Fruit fly (Drosophila melanogaster) whole organism, prepupa: ENCODE results near the gene Trx2.
A peak's percentile ranks its signal among the peaks of the same experiment; 100 is the strongest.

ENCODE experiments used
- CG10631 ChIP-seq: fragments of 200-800 bp; sonication (Bioruptor generic); optimal IDR thresholded peaks from 2 replicates; lab custom pipeline; 2016; ENCODE audit warnings: missing biosample characterization, missing genetic modification characterization
- CG10669 ChIP-seq: fragments of 200-800 bp; sonication (Bioruptor generic); optimal IDR thresholded peaks from 3 replicates; lab custom pipeline; 2018; ENCODE audit warnings: missing biosample characterization, mild to moderate bottlenecking, missing genetic modification characterization, moderate library complexity
- CG11294 ChIP-seq: fragments of 200-800 bp; sonication (Bioruptor generic); IDR thresholded peaks from 2 replicates; pipeline ENCODE4 v1.3.6; 2022; ENCODE audit warnings: missing biosample characterization, missing genetic modification characterization
- CG1621 ChIP-seq: fragments of 200-800 bp; sonication (Bioruptor generic); optimal IDR thresholded peaks from 3 replicates; lab custom pipeline; 2018; ENCODE audit warnings: missing biosample characterization, mild to moderate bottlenecking, missing genetic modification characterization
- CG16779 ChIP-seq: fragments of 200-800 bp; sonication (Bioruptor generic); optimal IDR thresholded peaks from 3 replicates; lab custom pipeline; 2017; ENCODE audit warnings: missing biosample characterization, mild to moderate bottlenecking, missing genetic modification characterization
- CG3032 ChIP-seq: fragments of 200-800 bp; optimal IDR thresholded peaks from 2 replicates; lab custom pipeline; 2019; ENCODE audit warnings: missing biosample characterization, mild to moderate bottlenecking, missing genetic modification characterization, moderate library complexity
- CG32006 ChIP-seq: fragments of 200-800 bp; sonication (Bioruptor generic); optimal IDR thresholded peaks from 3 replicates; lab custom pipeline; 2017; ENCODE audit warnings: missing biosample characterization, mild to moderate bottlenecking, missing genetic modification characterization
- CG34406 ChIP-seq: fragments of 200-800 bp; sonication (Bioruptor generic); optimal IDR thresholded peaks from 3 replicates; lab custom pipeline; 2016; ENCODE audit warnings: missing biosample characterization, missing genetic modification characterization
- CG4318 ChIP-seq: fragments of 200-800 bp; sonication (Bioruptor generic); optimal IDR thresholded peaks from 3 replicates; lab custom pipeline; 2017; ENCODE audit warnings: missing biosample characterization, mild to moderate bottlenecking, missing genetic modification characterization
- CG6163 ChIP-seq: fragments of 200-800 bp; sonication (Bioruptor generic); IDR thresholded peaks from 3 replicates; pipeline ENCODE4 v1.3.6; 2022; ENCODE audit warnings: missing biosample characterization, missing genetic modification characterization
- CG6792 ChIP-seq: fragments of 200-800 bp; sonication (Bioruptor generic); optimal IDR thresholded peaks from 3 replicates; lab custom pipeline; 2016; ENCODE audit warnings: missing biosample characterization, missing genetic modification characterization
- CG6854 ChIP-seq: fragments of 200-800 bp; sonication (Bioruptor generic); optimal IDR thresholded peaks from 2 replicates; lab custom pipeline; 2017; ENCODE audit warnings: missing biosample characterization, mild to moderate bottlenecking, missing genetic modification characterization
- CG7368 ChIP-seq: fragments of 200-800 bp; sonication (Bioruptor generic); optimal IDR thresholded peaks from 3 replicates; lab custom pipeline; 2016; ENCODE audit warnings: missing biosample characterization, missing genetic modification characterization
- CG8319 ChIP-seq: fragments of 200-800 bp; sonication (Bioruptor generic); optimal IDR thresholded peaks from 3 replicates; lab custom pipeline; 2016; ENCODE audit warnings: missing biosample characterization, missing genetic modification characterization
- CG8632 ChIP-seq: fragments of 200-800 bp; sonication (Bioruptor generic); optimal IDR thresholded peaks from 3 replicates; lab custom pipeline; 2016; ENCODE audit warnings: missing biosample characterization, missing genetic modification characterization
- CG9139 ChIP-seq: fragments of 200-800 bp; sonication (Bioruptor generic); optimal IDR thresholded peaks from 3 replicates; lab custom pipeline; 2017; ENCODE audit warnings: missing biosample characterization, mild to moderate bottlenecking, missing genetic modification characterization
- Eip75B ChIP-seq: fragments of 200-800 bp; sonication (Bioruptor generic); optimal IDR thresholded peaks from 3 replicates; lab custom pipeline; 2016; ENCODE audit warnings: missing biosample characterization, missing genetic modification characterization
- Eip78C ChIP-seq: fragments of 200-800 bp; sonication (Bioruptor generic); peaks from one replicate; lab custom pipeline; 2016; ENCODE audit warnings: missing biosample characterization, missing genetic modification characterization
- Gug ChIP-seq: fragments of 200-800 bp; sonication (Bioruptor generic); IDR thresholded peaks from 2 replicates; pipeline ENCODE4 v1.3.6; 2022; ENCODE audit warnings: missing biosample characterization, missing genetic modification characterization
- Hr38 ChIP-seq: sonication (Bioruptor generic); optimal IDR thresholded peaks from 2 replicates; lab custom pipeline; 2016; ENCODE audit warnings: missing biosample characterization, missing genetic modification characterization
- Hr4 ChIP-seq: fragments of 200-800 bp; sonication (Bioruptor generic); optimal IDR thresholded peaks from 3 replicates; lab custom pipeline; 2016; ENCODE audit warnings: missing biosample characterization, missing genetic modification characterization
- Lpt ChIP-seq: fragments of 200-800 bp; sonication (Bioruptor generic); optimal IDR thresholded peaks from 3 replicates; lab custom pipeline; 2016; ENCODE audit warnings: missing biosample characterization, missing genetic modification characterization
- Met ChIP-seq: fragments of 200-800 bp; sonication (Bioruptor generic); optimal IDR thresholded peaks from 3 replicates; lab custom pipeline; 2016; ENCODE audit warnings: missing biosample characterization, missing genetic modification characterization
- OdsH ChIP-seq: fragments of 200-800 bp; sonication (Bioruptor generic); optimal IDR thresholded peaks from 3 replicates; lab custom pipeline; 2016; ENCODE audit warnings: missing biosample characterization, missing genetic modification characterization
- Smox ChIP-seq: fragments of 200-800 bp; sonication (Bioruptor generic); optimal IDR thresholded peaks from 3 replicates; lab custom pipeline; 2016; ENCODE audit warnings: missing biosample characterization, missing genetic modification characterization
- Sox102F ChIP-seq: fragments of 200-800 bp; sonication (Bioruptor generic); optimal IDR thresholded peaks from 2 replicates; lab custom pipeline; 2016; ENCODE audit warnings: missing biosample characterization, mild to moderate bottlenecking, missing genetic modification characterization
- Sox14 ChIP-seq: fragments of 200-800 bp; sonication (Bioruptor generic); optimal IDR thresholded peaks from 3 replicates; lab custom pipeline; 2016; ENCODE audit warnings: missing biosample characterization, missing genetic modification characterization
- Sox15 ChIP-seq: fragments of 200-800 bp; sonication (Bioruptor generic); optimal IDR thresholded peaks from 3 replicates; lab custom pipeline; 2016; ENCODE audit warnings: missing biosample characterization, missing genetic modification characterization
- achi ChIP-seq: fragments of 200-800 bp; sonication (Bioruptor generic); optimal IDR thresholded peaks from 3 replicates; lab custom pipeline; 2016; ENCODE audit warnings: missing biosample characterization, missing genetic modification characterization
- acj6 ChIP-seq: fragments of 200-800 bp; sonication (Bioruptor generic); optimal IDR thresholded peaks from 3 replicates; lab custom pipeline; 2016; ENCODE audit warnings: missing biosample characterization, missing genetic modification characterization
- cyc ChIP-seq: fragments of 200-800 bp; sonication (Bioruptor generic); optimal IDR thresholded peaks from 3 replicates; lab custom pipeline; 2016; ENCODE audit warnings: missing biosample characterization, missing genetic modification characterization
- dsx ChIP-seq: fragments of 200-800 bp; optimal IDR thresholded peaks from 3 replicates; lab custom pipeline; 2019; ENCODE audit warnings: missing biosample characterization, mild to moderate bottlenecking, missing genetic modification characterization, moderate library complexity; ENCODE audit not compliant: poor library complexity, severe bottlenecking
- eg ChIP-seq: fragments of 200-800 bp; sonication (Bioruptor generic); IDR thresholded peaks from 3 replicates; pipeline ENCODE4 v1.3.6; 2022; ENCODE audit warnings: missing biosample characterization, missing genetic modification characterization
- esn ChIP-seq: fragments of 200-800 bp; sonication (Bioruptor generic); optimal IDR thresholded peaks from 2 replicates; lab custom pipeline; 2016; ENCODE audit warnings: missing biosample characterization, mild to moderate bottlenecking, missing genetic modification characterization, moderate library complexity
- fd59A ChIP-seq: fragments of 200-800 bp; sonication (Bioruptor generic); optimal IDR thresholded peaks from 2 replicates; lab custom pipeline; 2017; ENCODE audit warnings: missing biosample characterization, mild to moderate bottlenecking, missing genetic modification characterization, missing genetic modification reagents
- fd85E ChIP-seq: fragments of 200-800 bp; sonication (Bioruptor generic); optimal IDR thresholded peaks from 3 replicates; lab custom pipeline; 2016; ENCODE audit warnings: missing biosample characterization, missing genetic modification characterization
- lz ChIP-seq: fragments of 200-800 bp; sonication (Bioruptor generic); optimal IDR thresholded peaks from 3 replicates; lab custom pipeline; 2016; ENCODE audit warnings: missing biosample characterization, missing genetic modification characterization
- net ChIP-seq: fragments of 200-800 bp; sonication (Bioruptor generic); optimal IDR thresholded peaks from 3 replicates; lab custom pipeline; 2016; ENCODE audit warnings: missing biosample characterization, missing genetic modification characterization
- salr ChIP-seq, 2 experiments: fragments of 200-800 bp; sonication (Bioruptor generic); optimal IDR thresholded peaks; 3 replicates each; lab custom pipeline; 2016 to 2018; ENCODE audit warnings: missing biosample characterization in 2 of 2, missing genetic modification characterization in 2 of 2, mild to moderate bottlenecking in 1 of 2
- spab ChIP-seq: fragments of 200-800 bp; sonication (Bioruptor generic); optimal IDR thresholded peaks from 2 replicates; lab custom pipeline; 2017; ENCODE audit warnings: missing biosample characterization, mild to moderate bottlenecking, missing genetic modification characterization, missing genetic modification reagents
- ss ChIP-seq, 2 experiments: fragments of 200-800 bp; sonication (Bioruptor generic); optimal IDR thresholded peaks; 2 replicates in 1 of 2; 3 replicates in 1 of 2; lab custom pipeline; 2017 to 2018; ENCODE audit warnings: mild to moderate bottlenecking in 2 of 2, missing biosample characterization in 2 of 2, missing genetic modification characterization in 2 of 2, moderate library complexity in 1 of 2
- svp ChIP-seq: fragments of 200-800 bp; sonication (Bioruptor generic); peaks from one replicate; lab custom pipeline; 2016; ENCODE audit warnings: missing biosample characterization, missing genetic modification characterization

Gene Trx2

DNA sequence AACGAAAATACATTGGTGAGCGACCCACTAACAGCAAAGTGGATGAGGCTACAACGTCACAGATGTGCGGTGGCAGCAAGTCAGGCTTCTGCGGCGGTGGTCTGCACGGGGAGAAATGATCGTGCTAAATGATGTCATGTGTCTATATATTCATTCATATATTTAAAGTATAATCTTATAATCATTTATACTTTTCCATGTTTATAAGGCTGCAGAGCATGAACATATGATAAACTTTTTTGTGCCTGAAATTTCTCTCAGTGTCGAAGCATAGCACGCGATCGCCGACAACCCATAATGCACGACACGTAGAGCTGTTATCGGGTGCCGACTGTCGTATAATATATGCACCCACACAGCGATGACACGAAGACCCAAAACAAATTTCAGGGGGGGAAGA is 14.6 kb upstream of the Trx2 start (continued):
- peak; percentile 22 for TF ChIP-seq CG10669 (GFP tag; lab: Kevin White, UChicago)
- TF ChIP-seq Sox15 (GFP tag; lab: Kevin White, UChicago), result no peak
- TF ChIP-seq CG4318 (GFP tag; lab: Kevin White, UChicago), result no peak
- peak; percentile 73 for TF ChIP-seq Eip78C (GFP tag; lab: Kevin White, UChicago)
- no peak for TF ChIP-seq Lpt
- no peak for TF ChIP-seq lz (GFP tag; lab: Kevin White, UChicago)
- TF ChIP-seq Sox14 (GFP tag; lab: Kevin White, UChicago), result no peak
- peak; percentile 28 for TF ChIP-seq CG10631 (GFP tag; lab: Kevin White, UChicago)
- TF ChIP-seq CG6163 (GFP tag; lab: Robert Waterston, UW), result peak; percentile 72
- peak; percentile 12 for TF ChIP-seq OdsH (GFP tag; lab: Kevin White, UChicago)
- peak; percentile 22 for TF ChIP-seq CG6792 (GFP tag; lab: Kevin White, UChicago)
- TF ChIP-seq CG3032 (tag; lab: Kevin White, UChicago), result no peak
- no peak for TF ChIP-seq CG34406 (GFP tag; lab: Kevin White, UChicago)
- TF ChIP-seq CG8319 (GFP tag; lab: Kevin White, UChicago), result no peak
- no peak for TF ChIP-seq CG16779
- peak; percentile 6 for TF ChIP-seq Smox
- no peak for TF ChIP-seq Sox102F (GFP tag; lab: Kevin White, UChicago)
- TF ChIP-seq Hr38 (GFP tag; lab: Kevin White, UChicago), result no peak
- no peak for TF ChIP-seq net
- TF ChIP-seq fd85E (GFP tag; lab: Kevin White, UChicago), result no peak
- TF ChIP-seq eg (GFP tag; lab: Robert Waterston, UW), result peak; percentile 60; the same call in 2 of the 3 replicates
- no peak for TF ChIP-seq Eip75B (GFP tag; lab: Kevin White, UChicago)
- TF ChIP-seq spab (GFP tag; lab: Kevin White, UChicago), result no peak
- peak; percentile 54 for TF ChIP-seq CG32006
- TF ChIP-seq CG6854, result no peak
- TF ChIP-seq svp (GFP tag; lab: Kevin White, UChicago), result no peak
- TF ChIP-seq ss (GFP tag; optimal IDR thresholded peaks at IDR 0.05; lab: Kevin White, UChicago), result peak; percentile 65 to 86
- TF ChIP-seq achi (GFP tag; lab: Kevin White, UChicago), result peak; percentile 21
- TF ChIP-seq dsx (GFP tag; lab: Kevin White, UChicago), result no peak
- TF ChIP-seq CG1621 (tag; lab: Kevin White, UChicago), result no peak
- TF ChIP-seq CG9139 (GFP tag; lab: Kevin White, UChicago), result no peak
- no peak for TF ChIP-seq esn
- no peak for TF ChIP-seq Met (GFP tag; lab: Kevin White, UChicago)
- no peak for TF ChIP-seq CG11294
- no peak for TF ChIP-seq CG7368 (GFP tag; lab: Kevin White, UChicago)

DNA sequence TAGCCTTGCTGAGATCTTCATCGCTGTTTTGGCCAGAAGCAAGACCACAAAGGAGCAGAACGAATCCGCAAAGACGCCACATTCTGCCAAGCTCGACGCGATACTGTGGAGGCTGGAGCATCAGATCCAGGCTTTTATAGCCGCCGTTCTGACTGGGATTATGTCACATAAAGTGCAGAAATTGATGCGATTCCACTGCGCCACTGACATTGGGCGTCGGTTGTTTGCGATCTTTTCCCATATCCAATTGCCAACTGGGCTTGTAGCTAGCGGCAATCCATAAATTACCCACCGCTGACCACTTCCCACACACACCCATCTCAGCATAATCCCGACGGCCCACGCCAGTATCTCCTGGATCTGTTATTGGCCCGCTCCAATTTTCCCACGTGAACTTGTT is 12.2 kb upstream of the Trx2 start, which contains the start of gene CG4382:
TSS of gene CG4382 (minus strand) at position 101 of the 400 bp plus-strand sequence.
- TF ChIP-seq CG10669 (GFP tag; lab: Kevin White, UChicago) (no peak), svp (GFP tag; lab: Kevin White, UChicago) (no peak), Eip78C (GFP tag; lab: Kevin White, UChicago) (no peak), CG8319 (GFP tag; lab: Kevin White, UChicago) (no peak), CG10631 (GFP tag; lab: Kevin White, UChicago) (no peak), Sox102F (GFP tag; lab: Kevin White, UChicago) (no peak), Gug (GFP tag; lab: Robert Waterston, UW) (no peak), acj6 (GFP tag; lab: Kevin White, UChicago) (no peak), CG1621 (tag; lab: Kevin White, UChicago) (no peak), Hr4 (no peak)

DNA sequence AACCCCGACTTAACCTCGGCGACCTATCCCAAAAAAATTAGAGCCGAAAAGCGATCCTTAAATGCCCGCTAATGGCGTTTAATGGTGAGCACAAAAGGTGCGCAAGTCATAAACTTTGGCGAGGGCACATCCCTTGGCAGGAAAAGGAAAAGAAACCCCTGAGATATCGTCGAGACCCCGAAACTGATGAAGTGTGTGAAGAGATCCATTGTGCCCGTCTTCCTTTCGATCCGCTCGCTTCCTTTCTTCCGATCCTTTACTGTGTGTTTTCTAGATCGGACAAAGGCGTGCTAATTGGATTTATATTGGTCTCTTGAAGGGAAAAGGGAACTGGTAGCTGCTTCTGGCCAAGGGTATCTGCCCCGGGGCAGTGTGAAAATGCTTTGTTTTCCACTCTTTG is 11.7 kb upstream of the Trx2 start:
- no peak for TF ChIP-seq CG8632 (GFP tag; lab: Kevin White, UChicago)
- TF ChIP-seq CG9139 (GFP tag; lab: Kevin White, UChicago), result no peak
- TF ChIP-seq acj6 (GFP tag; lab: Kevin White, UChicago), result no peak
- no peak for TF ChIP-seq CG8319 (GFP tag; lab: Kevin White, UChicago)
- TF ChIP-seq fd59A, result no peak
- no peak for TF ChIP-seq cyc (GFP tag; lab: Kevin White, UChicago)
- TF ChIP-seq salr (GFP tag; optimal IDR thresholded peaks at IDR 0.05; lab: Kevin White, UChicago), result no peak
- TF ChIP-seq CG6854, result no peak
- no peak for TF ChIP-seq achi (GFP tag; lab: Kevin White, UChicago)
